Fruit fly (Drosophila melanogaster): ENCODE results near the gene CG31467.

Gene CG31467

dm6 chr3R:10664942-10665341 lies 41.7 kb downstream of the CG31467 start (continued):
- TF ChIP-seq CG3919 (GFP tag; optimal IDR thresholded peaks at IDR 0.05): peak; percentile 73
- peak; percentile 40 for TF ChIP-seq Sox14 (GFP tag; optimal IDR thresholded peaks at IDR 0.05)
- TF ChIP-seq CG6808 (GFP tag; optimal IDR thresholded peaks at IDR 0.05): peak; percentile 60
- peak; percentile 63 for TF ChIP-seq dac (GFP tag; optimal IDR thresholded peaks at IDR 0.05)
- TF ChIP-seq Met (GFP tag; optimal IDR thresholded peaks at IDR 0.05): peak; percentile 52
- TF ChIP-seq fd85E (GFP tag; optimal IDR thresholded peaks at IDR 0.05): no peak
- peak; percentile 52 for TF ChIP-seq spab (GFP tag; optimal IDR thresholded peaks at IDR 0.05)
- peak; percentile 63 for TF ChIP-seq pdm3 (GFP tag; optimal IDR thresholded peaks at IDR 0.05)
- TF ChIP-seq Smox (GFP tag; optimal IDR thresholded peaks at IDR 0.05): no peak
- peak; percentile 41 for TF ChIP-seq CG6276 (GFP tag; optimal IDR thresholded peaks at IDR 0.05)
- TF ChIP-seq CG32006 (GFP tag; optimal IDR thresholded peaks at IDR 0.05): peak; percentile 45
- TF ChIP-seq Hr39 (GFP tag; optimal IDR thresholded peaks at IDR 0.05): no peak
- TF ChIP-seq ss (GFP tag; optimal IDR thresholded peaks at IDR 0.05): peak; percentile 38 to 66
- TF ChIP-seq Hr38 (GFP tag; optimal IDR thresholded peaks at IDR 0.05): no peak
- TF ChIP-seq CG7368 (GFP tag; optimal IDR thresholded peaks at IDR 0.05): peak; percentile 42

- TF ChIP-seq Ets96B (tag; optimal IDR thresholded peaks at IDR 0.05): peak; percentile 69
- TF ChIP-seq salr (GFP tag; optimal IDR thresholded peaks at IDR 0.05): peak in 1 of 2 experiments; percentile 29
- no peak for TF ChIP-seq CG15336 (GFP tag; IDR thresholded peaks at IDR 0.05)
- peak; percentile 62 for TF ChIP-seq CG1621 (tag; optimal IDR thresholded peaks at IDR 0.05)
- TF ChIP-seq Hr39 (GFP tag; optimal IDR thresholded peaks at IDR 0.05): peak; percentile 50
- TF ChIP-seq CG10669 (GFP tag; optimal IDR thresholded peaks at IDR 0.05): peak; percentile 71
- peak; percentile 56 for TF ChIP-seq Smox (GFP tag; optimal IDR thresholded peaks at IDR 0.05)
- peak; percentile 22 for TF ChIP-seq Blimp-1 (GFP tag; optimal IDR thresholded peaks at IDR 0.05)
- TF ChIP-seq achi (GFP tag; optimal IDR thresholded peaks at IDR 0.05): peak; percentile 59
- 0 out of 3 replicates have a peak, but pooled peaks have one; percentile 15 for TF ChIP-seq CG8119 (GFP tag; IDR thresholded peaks at IDR 0.05)
- TF ChIP-seq CG4318 (GFP tag; optimal IDR thresholded peaks at IDR 0.05): no peak
- TF ChIP-seq CG6163 (GFP tag; IDR thresholded peaks at IDR 0.05): peak; percentile 56; the same call in 2 of the 3 replicates
- no peak for TF ChIP-seq dac (GFP tag; optimal IDR thresholded peaks at IDR 0.05)
- peak; percentile 72 for TF ChIP-seq spab (GFP tag; optimal IDR thresholded peaks at IDR 0.05)
- TF ChIP-seq CG11902 (GFP tag; optimal IDR thresholded peaks at IDR 0.05): peak; percentile 47
- peak; percentile 45 for TF ChIP-seq CG8632 (GFP tag; optimal IDR thresholded peaks at IDR 0.05)
- peak; percentile 52 for TF ChIP-seq lz (GFP tag; optimal IDR thresholded peaks at IDR 0.05)
- TF ChIP-seq OdsH (GFP tag; optimal IDR thresholded peaks at IDR 0.05): peak; percentile 64
- TF ChIP-seq CG34406 (GFP tag; optimal IDR thresholded peaks at IDR 0.05): peak; percentile 61
- TF ChIP-seq cyc (GFP tag; optimal IDR thresholded peaks at IDR 0.05): peak; percentile 61
- TF ChIP-seq esn (GFP tag; optimal IDR thresholded peaks at IDR 0.05): peak; percentile 70
- TF ChIP-seq CG11294 (GFP tag; IDR thresholded peaks at IDR 0.05): no peak
- no peak for TF ChIP-seq fd85E (GFP tag; optimal IDR thresholded peaks at IDR 0.05)
- TF ChIP-seq Met (GFP tag; optimal IDR thresholded peaks at IDR 0.05): peak; percentile 73
- TF ChIP-seq CG11762 (GFP tag; optimal IDR thresholded peaks at IDR 0.05; ENCODE audit: insufficient read depth): peak; percentile 24
- peak; percentile 13 for TF ChIP-seq Ets21C (GFP tag; optimal IDR thresholded peaks at IDR 0.05)
- TF ChIP-seq Hr38 (GFP tag; optimal IDR thresholded peaks at IDR 0.05): no peak
- peak; percentile 38 for TF ChIP-seq vri (GFP tag; optimal IDR thresholded peaks at IDR 0.05)
- TF ChIP-seq CG6792 (GFP tag; optimal IDR thresholded peaks at IDR 0.05): peak; percentile 66
- TF ChIP-seq Hr4 (GFP tag; optimal IDR thresholded peaks at IDR 0.05): no peak
- no peak for TF ChIP-seq Eip93F (GFP tag; optimal IDR thresholded peaks at IDR 0.05)
- TF ChIP-seq CG10631 (GFP tag; optimal IDR thresholded peaks at IDR 0.05): peak; percentile 69
- TF ChIP-seq CG7368 (GFP tag; optimal IDR thresholded peaks at IDR 0.05): no peak
- peak; percentile 27 for TF ChIP-seq net (GFP tag; optimal IDR thresholded peaks at IDR 0.05)
- TF ChIP-seq Eip75B (GFP tag; optimal IDR thresholded peaks at IDR 0.05): peak; percentile 59
- TF ChIP-seq CG3919 (GFP tag; optimal IDR thresholded peaks at IDR 0.05): peak; percentile 70
- peak; percentile 54 for TF ChIP-seq topi (GFP tag; optimal IDR thresholded peaks at IDR 0.05)
- TF ChIP-seq CG31627 (GFP tag; optimal IDR thresholded peaks at IDR 0.05): peak; percentile 39
- TF ChIP-seq acj6 (GFP tag; optimal IDR thresholded peaks at IDR 0.05): peak; percentile 67
- TF ChIP-seq eg (GFP tag; IDR thresholded peaks at IDR 0.05): no peak
- peak; percentile 41 for TF ChIP-seq CG32006 (GFP tag; optimal IDR thresholded peaks at IDR 0.05)
- TF ChIP-seq Sox14 (GFP tag; optimal IDR thresholded peaks at IDR 0.05): peak; percentile 35
- peak; percentile 79 for TF ChIP-seq CG3032 (tag; optimal IDR thresholded peaks at IDR 0.05)
- peak; percentile 81 for TF ChIP-seq CG6808 (GFP tag; optimal IDR thresholded peaks at IDR 0.05)
- peak; percentile 16 for TF ChIP-seq Sox15 (GFP tag; optimal IDR thresholded peaks at IDR 0.05)
Measured at dm6 chr3R:10661098-10661497, 45.6 kb downstream of the CG31467 start.
